Fruit fly (Drosophila melanogaster): ENCODE data around the gene TTLL3A.

- TF ChIP-seq CG12391 (tag; optimal IDR thresholded peaks at IDR 0.05) (peak; percentile 8), zen2 (GFP tag; IDR thresholded peaks at IDR 0.05; ENCODE audit: partially characterized antibody) (no peak), Lhr (GFP tag; optimal IDR thresholded peaks at IDR 0.05) (peak; percentile 25)
These were observed 39.2 kb downstream of the TTLL3A start for dm6 chr2L:6700742-6701141.
